Worm (Caenorhabditis elegans): ENCODE measurements around the gene C49A9.2.

Gene C49A9.2

DNA sequence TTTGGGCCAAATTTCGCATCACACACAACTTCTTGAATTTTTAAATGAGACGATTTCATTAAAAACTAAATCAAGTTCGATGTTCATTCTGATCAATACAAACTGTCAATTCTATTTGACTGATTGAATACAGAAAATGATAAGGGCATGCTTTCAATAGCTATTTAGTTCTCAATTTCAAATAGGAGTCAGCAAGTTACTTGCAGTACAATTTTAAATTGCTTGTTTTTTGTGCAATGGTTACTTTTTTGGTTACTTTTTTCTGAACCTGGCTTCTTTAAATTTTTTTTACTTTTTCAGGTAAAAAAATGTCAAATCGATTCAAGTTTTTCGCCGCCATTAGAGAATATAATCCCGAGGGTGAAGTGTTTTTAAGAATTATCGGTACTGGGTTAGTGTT, at the start of gene C49A9.2:
Gene C49A9.2, plus strand, starts transcription at position 301 of the 400 bp plus-strand sequence.
- no peak for TF ChIP-seq tbx-9 (tag; optimal IDR thresholded peaks at IDR 0.05; ENCODE audit: borderline replicate concordance)
- TF ChIP-seq nhr-80 (tag; optimal IDR thresholded peaks at IDR 0.05), result peak; percentile 38

ce11 chrIV:6177383-6177782, 47.9 kb upstream of the C49A9.2 start:
- TF ChIP-seq aptf-2 (GFP tag; conservative IDR thresholded peaks at IDR 0.05), result no peak
- no peak for TF ChIP-seq madf-3 (GFP tag; IDR thresholded peaks at IDR 0.05)
- TF ChIP-seq let-607 (tag; optimal IDR thresholded peaks at IDR 0.05), result no peak
- TF ChIP-seq pha-4 (tag; optimal IDR thresholded peaks at IDR 0.05), result no peak
- TF ChIP-seq pbrm-1 (GFP tag; IDR thresholded peaks at IDR 0.05), result no peak
- no peak for TF ChIP-seq dox-1 (GFP tag; IDR thresholded peaks at IDR 0.05)
- no peak for TF ChIP-seq bed-2 (GFP tag; IDR thresholded peaks at IDR 0.05)
- no peak for TF ChIP-seq F23B12.7 (tag; optimal IDR thresholded peaks at IDR 0.05; ENCODE audit: insufficient read depth)
- no peak for TF ChIP-seq nfya-2 (GFP tag; IDR thresholded peaks at IDR 0.05)
- TF ChIP-seq C06A6.2 (GFP tag; conservative IDR thresholded peaks at IDR 0.05), result no peak
- TF ChIP-seq snpc-3.4 (tag; optimal IDR thresholded peaks at IDR 0.05), result no peak
- TF ChIP-seq let-526 (GFP tag; IDR thresholded peaks at IDR 0.05), result no peak
- TF ChIP-seq ceh-100 (GFP tag; IDR thresholded peaks at IDR 0.05), result no peak
- no peak for TF ChIP-seq nhr-179 (tag; optimal IDR thresholded peaks at IDR 0.05)
- no peak for TF ChIP-seq efl-1 (GFP tag; optimal IDR thresholded peaks at IDR 0.05)
- TF ChIP-seq nfya-1 (tag; optimal IDR thresholded peaks at IDR 0.05; ENCODE audit: borderline replicate concordance, insufficient read depth), result no peak
- no peak for TF ChIP-seq ztf-3 (GFP tag; optimal IDR thresholded peaks at IDR 0.05)

DNA sequence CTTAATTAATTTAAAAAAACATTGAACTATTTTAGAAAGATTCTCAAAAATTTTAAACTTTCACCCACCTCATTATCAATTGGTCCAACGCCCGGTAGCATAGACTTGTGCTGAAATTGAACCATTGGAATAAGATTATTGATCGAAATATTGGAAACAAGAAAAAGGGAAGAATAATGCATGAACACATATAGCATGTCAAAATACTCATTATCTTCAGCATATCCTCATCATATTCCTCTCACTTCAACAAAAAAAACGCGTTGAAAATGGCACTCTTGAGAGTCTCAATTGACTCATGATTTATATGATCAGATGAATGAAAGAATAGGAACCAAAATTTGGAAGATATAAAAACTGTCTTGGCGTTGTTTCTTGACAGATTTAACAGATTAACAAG, 41.5 kb upstream of the C49A9.2 start, which contains the start of gene unc-77:
Gene unc-77, minus strand, starts transcription at position 101 of the 400 bp plus-strand sequence.
- no peak for TF ChIP-seq F52B5.7 (tag; optimal IDR thresholded peaks at IDR 0.05)

DNA sequence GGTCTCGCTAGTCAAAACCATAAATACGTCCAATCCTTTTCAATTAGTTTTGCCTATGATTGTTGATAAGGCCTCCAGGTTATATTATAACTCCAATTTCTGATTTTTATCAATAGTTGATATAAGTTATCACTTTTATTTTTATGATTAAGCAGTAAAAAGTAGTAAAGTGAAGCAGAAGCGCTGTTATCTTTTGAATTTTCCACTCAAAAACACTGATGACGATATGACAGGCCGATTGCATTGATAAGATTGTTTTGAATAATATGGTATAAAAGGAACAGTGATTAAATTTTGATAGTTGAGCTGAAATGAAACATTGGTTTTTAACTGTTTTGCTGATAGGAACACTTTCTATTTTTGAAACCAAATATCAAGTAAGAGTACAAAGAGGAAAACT, 39.7 kb upstream of the C49A9.2 start, which contains the start of gene asp-9:
Gene asp-9, plus strand, starts transcription at position 312 of the 400 bp plus-strand sequence.
- no peak for TF ChIP-seq dox-1 (GFP tag; IDR thresholded peaks at IDR 0.05)

ce11 chrIV:6187160-6187559, 38.1 kb upstream of the C49A9.2 start:
- TF ChIP-seq C17E4.6 (GFP tag; IDR thresholded peaks at IDR 0.05) (no peak), gei-17 (GFP tag; optimal IDR thresholded peaks at IDR 0.05) (no peak), ceh-27 (GFP tag; optimal IDR thresholded peaks at IDR 0.05) (no peak)

DNA sequence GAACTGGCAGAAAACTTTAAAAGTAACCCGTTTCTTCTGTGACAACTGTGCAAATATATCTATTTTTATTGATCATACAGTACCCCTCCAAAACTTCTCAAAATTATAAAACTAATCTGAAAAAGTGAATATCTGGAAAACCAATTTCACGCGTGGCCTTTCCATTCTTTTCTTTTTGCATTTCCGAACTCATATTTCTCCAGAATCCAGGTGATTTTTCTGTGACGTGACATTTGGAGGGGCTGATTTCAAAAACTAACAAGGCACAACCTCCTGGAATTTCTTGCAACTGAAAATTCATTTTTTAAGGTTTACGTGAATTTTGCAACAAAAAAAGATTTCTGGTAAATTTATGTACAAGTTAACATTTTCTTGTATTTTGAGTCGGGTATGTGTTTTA, 25.0 kb upstream of the C49A9.2 start:
- no peak for TF ChIP-seq lin-54 (GFP tag; optimal IDR thresholded peaks at IDR 0.05)
- TF ChIP-seq nhr-90 (tag; optimal IDR thresholded peaks at IDR 0.05), result no peak
- TF ChIP-seq let-526 (GFP tag; IDR thresholded peaks at IDR 0.05), result no peak
- TF ChIP-seq lin-26 (GFP tag; IDR thresholded peaks at IDR 0.05), result no peak
- no peak for TF ChIP-seq repo-1 (tag; optimal IDR thresholded peaks at IDR 0.05)
- TF ChIP-seq ztf-6 (GFP tag; IDR thresholded peaks at IDR 0.05), result no peak
- TF ChIP-seq madf-10 (tag; optimal IDR thresholded peaks at IDR 0.05), result no peak
- TF ChIP-seq dpl-1 (GFP tag; optimal IDR thresholded peaks at IDR 0.05), result no peak
